Worm (Caenorhabditis elegans) whole organism, young adult: ENCODE results near the gene alkb-7.

Experiments used
- B0336.3 ChIP-seq: fragments of 200-800 bp; sonication (Bioruptor generic); IDR thresholded peaks from 2 replicates; pipeline ENCODE4 v1.3.6; 2022; ENCODE audit warnings: missing genetic modification characterization, missing compliant biosample characterization
- C06A6.2 ChIP-seq: fragments of 200-800 bp; sonication (Bioruptor generic); conservative IDR thresholded peaks from 2 replicates; pipeline ENCODE4 v1.3.6; 2022; ENCODE audit warnings: missing genetic modification characterization, missing compliant biosample characterization
- F37B4.10 ChIP-seq: fragments of 200-800 bp; sonication (Bioruptor generic); IDR thresholded peaks from 2 replicates; pipeline ENCODE4 v1.3.6; 2022; ENCODE audit warnings: missing genetic modification characterization, missing compliant biosample characterization
- F49E8.2 ChIP-seq: sonication (generic microtip); optimal IDR thresholded peaks from 3 replicates; lab custom pipeline; 2017; ENCODE audit warnings: missing genetic modification characterization, mild to moderate bottlenecking, missing compliant biosample characterization, antibody characterized with exemption, moderate library complexity; ENCODE audit not compliant: insufficient read depth
- F52B5.7 ChIP-seq: sonication (generic microtip); optimal IDR thresholded peaks from 2 replicates; lab custom pipeline; 2016; ENCODE audit warnings: mild to moderate bottlenecking, missing genetic modification characterization, missing compliant biosample characterization
- F57A8.1 ChIP-seq: fragments of 200-800 bp; sonication (Bioruptor generic); optimal IDR thresholded peaks from 2 replicates; lab custom pipeline; 2018; ENCODE audit warnings: mild to moderate bottlenecking, missing genetic modification characterization, moderate library complexity, missing compliant biosample characterization
- F57C9.4 ChIP-seq: sonication (generic microtip); optimal IDR thresholded peaks from 2 replicates; lab custom pipeline; 2017; ENCODE audit warnings: mild to moderate bottlenecking, missing genetic modification characterization, missing compliant biosample characterization
- Y53G8AR.9 ChIP-seq: fragments of 200-800 bp; sonication (Bioruptor generic); conservative IDR thresholded peaks from 2 replicates; pipeline ENCODE4 v1.3.6; 2022; ENCODE audit warnings: missing genetic modification reagents, missing genetic modification characterization, missing compliant biosample characterization
- Y56A3A.18 ChIP-seq: fragments of 200-800 bp; sonication (Bioruptor generic); IDR thresholded peaks from 2 replicates; pipeline ENCODE4 v1.3.6; 2022; ENCODE audit warnings: missing genetic modification reagents, missing genetic modification characterization, missing compliant biosample characterization
- Y67H2A.10 ChIP-seq: fragments of 200-800 bp; sonication (Bioruptor generic); conservative IDR thresholded peaks from 2 replicates; pipeline ENCODE4 v1.3.6; 2022; ENCODE audit warnings: missing genetic modification reagents, missing genetic modification characterization, missing compliant biosample characterization
- atf-7 ChIP-seq: sonication (generic microtip); optimal IDR thresholded peaks from 2 replicates; lab custom pipeline; 2017; ENCODE audit warnings: mild to moderate bottlenecking, missing genetic modification characterization, missing compliant biosample characterization
- attf-3 ChIP-seq: fragments of 200-800 bp; sonication (Bioruptor generic); conservative IDR thresholded peaks from 2 replicates; pipeline ENCODE4 v1.3.6; 2022; ENCODE audit warnings: missing genetic modification reagents, missing genetic modification characterization, missing compliant biosample characterization
- attf-6 ChIP-seq: fragments of 200-800 bp; sonication (Bioruptor generic); IDR thresholded peaks from 2 replicates; pipeline ENCODE4 v1.3.6; 2022; ENCODE audit warnings: missing genetic modification reagents, missing genetic modification characterization, missing compliant biosample characterization
- cebp-1 ChIP-seq, 2 experiments: fragments of 200-800 bp in 1 of 2; sonication (Bioruptor generic) in 1 of 2; sonication (generic microtip) in 1 of 2; IDR thresholded peaks in 1 of 2; optimal IDR thresholded peaks in 1 of 2; 2 replicates each; pipeline versions ENCODE4 v1.3.6 to Lab custom; 2017 to 2022; ENCODE audit warnings: missing compliant biosample characterization in 2 of 2, missing genetic modification characterization in 2 of 2, mild to moderate bottlenecking in 1 of 2, missing genetic modification reagents in 1 of 2, moderate library complexity in 1 of 2
- cebp-2 ChIP-seq: fragments of 200-800 bp; sonication (Bioruptor generic); IDR thresholded peaks from 2 replicates; pipeline ENCODE4 v1.3.6; 2022; ENCODE audit warnings: missing genetic modification characterization, missing compliant biosample characterization
- ceh-100 ChIP-seq: fragments of 200-800 bp; sonication (Bioruptor generic); IDR thresholded peaks from 2 replicates; pipeline ENCODE4 v1.3.6; 2022; ENCODE audit warnings: missing genetic modification reagents, missing genetic modification characterization, missing compliant biosample characterization
- chd-7 ChIP-seq: sonication (generic microtip); optimal IDR thresholded peaks from 2 replicates; lab custom pipeline; 2016; ENCODE audit warnings: mild to moderate bottlenecking, missing genetic modification characterization, moderate library complexity, missing compliant biosample characterization
- dox-1 ChIP-seq: fragments of 200-800 bp; sonication (Bioruptor generic); IDR thresholded peaks from 2 replicates; pipeline ENCODE4 v1.3.6; 2022; ENCODE audit warnings: missing genetic modification reagents, missing genetic modification characterization, missing compliant biosample characterization
- efl-1 ChIP-seq: fragments of 150-350 bp; optimal IDR thresholded peaks from 2 replicates; lab custom pipeline; 2014; ENCODE audit warnings: missing biosample characterization, missing genetic modification reagents, missing genetic modification characterization
- hlh-12 ChIP-seq: sonication (generic microtip); optimal IDR thresholded peaks from 2 replicates; lab custom pipeline; 2016; ENCODE audit warnings: missing genetic modification characterization, missing compliant biosample characterization
- hmg-1.2 ChIP-seq: fragments of 200-800 bp; sonication (Bioruptor generic); IDR thresholded peaks from 2 replicates; pipeline ENCODE4 v1.3.6; 2022; ENCODE audit warnings: missing genetic modification reagents, missing genetic modification characterization, missing compliant biosample characterization
- hmg-20 ChIP-seq: fragments of 200-800 bp; sonication (Bioruptor generic); IDR thresholded peaks from 2 replicates; pipeline ENCODE4 v1.3.6; 2022; ENCODE audit warnings: missing genetic modification reagents, missing genetic modification characterization, missing compliant biosample characterization
- hrde-1 ChIP-seq: sonication (generic microtip); optimal IDR thresholded peaks from 2 replicates; lab custom pipeline; 2016; ENCODE audit warnings: missing genetic modification characterization, mild to moderate bottlenecking, missing compliant biosample characterization, moderate library complexity, missing genotype, missing genetic modification reagents, borderline replicate concordance
- let-526 ChIP-seq: fragments of 200-800 bp; sonication (Bioruptor generic); IDR thresholded peaks from 2 replicates; pipeline ENCODE4 v1.3.6; 2022; ENCODE audit warnings: missing genetic modification reagents, missing genetic modification characterization, missing compliant biosample characterization
- lin-26 ChIP-seq: fragments of 200-800 bp; sonication (Bioruptor generic); IDR thresholded peaks from 2 replicates; pipeline ENCODE4 v1.3.6; 2022; ENCODE audit warnings: missing genetic modification reagents, missing genetic modification characterization, missing compliant biosample characterization
- lin-54 ChIP-seq: fragments of 200-800 bp; sonication (Bioruptor generic); optimal IDR thresholded peaks from 2 replicates; lab custom pipeline; 2018; ENCODE audit warnings: mild to moderate bottlenecking, missing genetic modification characterization, missing compliant biosample characterization
- lir-1 ChIP-seq: fragments of 200-800 bp; sonication (Bioruptor generic); conservative IDR thresholded peaks from 2 replicates; pipeline ENCODE4 v1.3.6; 2022; ENCODE audit warnings: missing genetic modification reagents, missing genetic modification characterization, missing compliant biosample characterization
- lsy-27 ChIP-seq: sonication (generic microtip); optimal IDR thresholded peaks from 2 replicates; lab custom pipeline; 2017; ENCODE audit warnings: missing genetic modification characterization, mild to moderate bottlenecking, missing compliant biosample characterization, antibody characterized with exemption, missing genotype, borderline replicate concordance; ENCODE audit not compliant: insufficient read depth
- mcd-1 ChIP-seq: fragments of 200-800 bp; sonication (Bioruptor generic); IDR thresholded peaks from 2 replicates; pipeline ENCODE4 v1.3.6; 2022; ENCODE audit warnings: missing genetic modification reagents, missing genetic modification characterization, missing compliant biosample characterization
- mel-28 ChIP-seq: sonication (generic microtip); optimal IDR thresholded peaks from 2 replicates; lab custom pipeline; 2016; ENCODE audit warnings: borderline replicate concordance, mild to moderate bottlenecking, missing genetic modification characterization, missing compliant biosample characterization
- mxl-1 ChIP-seq: sonication (generic microtip); optimal IDR thresholded peaks from 2 replicates; lab custom pipeline; 2016; ENCODE audit warnings: missing genetic modification characterization, missing compliant biosample characterization
- nfyb-1 ChIP-seq: fragments of 200-800 bp; sonication (Bioruptor generic); IDR thresholded peaks from 2 replicates; pipeline ENCODE4 v1.3.6; 2022; ENCODE audit warnings: missing genetic modification reagents, missing genetic modification characterization, missing compliant biosample characterization
- nhr-120 ChIP-seq: fragments of 200-800 bp; sonication (Bioruptor generic); IDR thresholded peaks from 2 replicates; pipeline ENCODE4 v1.3.6; 2022; ENCODE audit warnings: missing genetic modification characterization, missing compliant biosample characterization
- rec-8 ChIP-seq, 2 experiments: sonication (generic microtip); optimal IDR thresholded peaks; 2 replicates each; lab custom pipeline; 2016; ENCODE audit warnings: mild to moderate bottlenecking in 2 of 2, missing genetic modification characterization in 2 of 2, missing genetic modification reagents in 2 of 2, missing genotype in 2 of 2, missing biosample characterization in 1 of 2, missing compliant biosample characterization in 1 of 2, moderate library complexity in 1 of 2
- repo-1 ChIP-seq: sonication (generic microtip); optimal IDR thresholded peaks from 2 replicates; lab custom pipeline; 2017; ENCODE audit warnings: mild to moderate bottlenecking, missing genetic modification characterization, missing compliant biosample characterization
- unc-130 ChIP-seq: sonication (generic microtip); optimal IDR thresholded peaks from 2 replicates; lab custom pipeline; 2016; ENCODE audit warnings: missing genetic modification reagents, missing genetic modification characterization, missing compliant biosample characterization
- xnd-1 ChIP-seq: sonication (generic microtip); optimal IDR thresholded peaks from 2 replicates; lab custom pipeline; 2016; ENCODE audit warnings: missing genotype, missing genetic modification reagents, missing genetic modification characterization, missing compliant biosample characterization
- zfh-2 ChIP-seq: fragments of 200-800 bp; sonication (Bioruptor generic); conservative IDR thresholded peaks from 2 replicates; pipeline ENCODE4 v1.3.6; 2022; ENCODE audit warnings: missing genetic modification reagents, missing genetic modification characterization, missing compliant biosample characterization
- ztf-26 ChIP-seq: sonication (generic microtip); optimal IDR thresholded peaks from 2 replicates; lab custom pipeline; 2017; ENCODE audit warnings: missing genetic modification characterization, missing compliant biosample characterization
- ztf-28 ChIP-seq: fragments of 200-800 bp; sonication (Bioruptor generic); IDR thresholded peaks from 2 replicates; pipeline ENCODE4 v1.3.6; 2022; ENCODE audit warnings: missing genetic modification reagents, missing genetic modification characterization, missing compliant biosample characterization
- ztf-3 ChIP-seq: fragments of 200-800 bp; sonication (Bioruptor generic); optimal IDR thresholded peaks from 2 replicates; lab custom pipeline; 2018; ENCODE audit warnings: mild to moderate bottlenecking, missing genetic modification characterization, missing compliant biosample characterization

alkb-7 gene

DNA sequence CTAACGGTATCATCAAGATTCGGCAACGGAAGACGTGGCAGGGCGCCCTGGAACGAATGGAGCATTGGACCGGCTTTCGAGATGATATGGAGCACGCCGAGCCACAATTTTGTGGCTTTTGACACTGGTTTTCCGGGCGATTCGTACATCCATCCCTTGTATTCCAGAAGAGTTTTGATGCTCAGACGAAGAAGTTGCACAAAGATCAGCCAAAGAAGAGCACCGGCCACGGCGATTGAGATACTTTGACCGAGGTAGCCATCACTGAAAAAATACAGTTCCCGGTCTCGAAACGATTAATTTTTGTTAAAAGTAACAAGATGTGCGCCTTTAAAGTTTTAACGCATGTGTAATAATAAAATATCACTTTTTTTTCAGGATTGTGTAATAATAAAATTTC is 7.2 kb upstream of the alkb-7 start:
- TF ChIP-seq hmg-1.2 (GFP tag; lab: Robert Waterston, UW) (no peak), chd-7 (tag; lab: Kevin White, UChicago) (peak; percentile 19), attf-3 (GFP tag; lab: Robert Waterston, UW) (no peak), hrde-1 (no peak), Y53G8AR.9 (GFP tag; lab: Robert Waterston, UW) (peak; percentile 28; the same call in 1 of the 2 replicates), xnd-1 (tag; lab: Kevin White, UChicago) (no peak), F57C9.4 (tag; lab: Kevin White, UChicago) (peak; percentile 40), nfyb-1 (GFP tag; lab: Robert Waterston, UW) (peak; percentile 57; the same call in 1 of the 2 replicates), unc-130 (GFP tag; lab: Kevin White, UChicago) (no peak), ceh-100 (no peak), lin-54 (GFP tag; lab: Kevin White, UChicago) (no peak), ztf-3 (no peak), nhr-120 (GFP tag; lab: Robert Waterston, UW) (no peak), lsy-27 (tag; lab: Kevin White, UChicago) (no peak), cebp-1 (GFP tag; IDR thresholded peaks at IDR 0.05; lab: Robert Waterston, UW) (no peak), cebp-1 (tag; optimal IDR thresholded peaks at IDR 0.05; lab: Kevin White, UChicago) (peak; percentile 39), mxl-1 (tag; lab: Kevin White, UChicago) (no peak), F52B5.7 (tag; lab: Kevin White, UChicago) (peak; percentile 35), Y56A3A.18 (GFP tag; lab: Robert Waterston, UW) (0 out of 2 replicates have a peak, but pooled peaks have one; percentile 45), F37B4.10 (0 out of 2 replicates have a peak, but pooled peaks have one; percentile 76), atf-7 (tag; lab: Kevin White, UChicago) (no peak), rec-8 (tag; optimal IDR thresholded peaks at IDR 0.05; lab: Kevin White, UChicago) (no peak), B0336.3 (GFP tag; lab: Robert Waterston, UW) (peak; percentile 63), repo-1 (tag; lab: Kevin White, UChicago) (peak; percentile 13), ztf-26 (tag; lab: Kevin White, UChicago) (peak; percentile 16), lin-26 (GFP tag; lab: Robert Waterston, UW) (no peak), F49E8.2 (no peak), hlh-12 (tag; lab: Kevin White, UChicago) (no peak), lir-1 (GFP tag; lab: Robert Waterston, UW) (no peak), efl-1 (GFP tag; lab: Kevin White, UChicago) (no peak), mel-28 (tag; lab: Kevin White, UChicago) (peak; percentile 55)

DNA sequence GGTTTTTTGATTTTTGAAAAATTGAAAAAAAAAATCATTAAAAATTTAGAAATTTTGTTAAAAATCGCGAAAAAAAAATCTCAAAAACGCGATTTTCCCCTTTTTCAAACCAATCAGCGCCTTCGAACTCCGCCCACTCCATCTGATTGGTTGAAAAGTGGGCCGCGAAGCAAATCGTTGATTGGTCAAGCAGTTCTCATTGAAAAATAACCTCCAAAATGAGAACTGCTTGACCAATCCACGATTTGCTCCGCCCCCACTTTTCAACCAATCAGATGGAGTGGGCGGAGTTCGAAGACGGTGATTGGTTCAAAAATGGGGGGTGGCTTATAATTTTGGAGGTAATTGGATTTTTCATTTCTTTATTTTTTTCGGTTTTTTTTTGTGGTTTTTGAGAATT is 2.4 kb upstream of the alkb-7 start:
- peak; percentile 70 for TF ChIP-seq nfyb-1 (GFP tag; lab: Robert Waterston, UW)
- no peak for TF ChIP-seq C06A6.2 (GFP tag; lab: Robert Waterston, UW)
- no peak for TF ChIP-seq lsy-27 (tag; lab: Kevin White, UChicago)
- no peak for TF ChIP-seq let-526 (GFP tag; lab: Robert Waterston, UW)

DNA sequence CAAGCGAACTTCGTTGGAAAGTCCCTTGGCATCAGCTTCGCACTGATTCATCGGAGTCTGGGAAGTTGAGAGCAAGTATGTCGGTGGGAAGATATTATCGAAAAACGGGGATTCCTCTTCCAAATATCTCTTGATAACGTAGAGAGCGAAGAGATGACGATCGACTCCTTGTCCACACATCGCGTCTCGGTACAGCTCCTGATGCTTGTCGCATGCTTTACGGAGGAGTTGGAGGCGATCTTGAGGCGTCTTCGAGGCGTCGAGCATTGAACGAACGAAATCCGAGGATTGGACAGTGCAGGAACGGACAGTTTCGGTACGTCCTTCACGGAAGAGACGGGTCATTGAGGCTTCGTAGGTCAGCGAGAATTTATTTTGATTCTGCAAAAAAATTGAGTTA is 1.5 kb upstream of the alkb-7 start:
- TF ChIP-seq dox-1 (GFP tag; lab: Robert Waterston, UW) (0 out of 2 replicates have a peak, but pooled peaks have one; percentile 19), lir-1 (GFP tag; lab: Robert Waterston, UW) (no peak), B0336.3 (GFP tag; lab: Robert Waterston, UW) (0 out of 2 replicates have a peak, but pooled peaks have one; percentile 32), F57A8.1 (no peak), cebp-2 (0 out of 2 replicates have a peak, but pooled peaks have one; percentile 69), nfyb-1 (GFP tag; lab: Robert Waterston, UW) (peak; percentile 55; the same call in 1 of the 2 replicates), zfh-2 (GFP tag; lab: Robert Waterston, UW) (peak; percentile 57), cebp-1 (GFP tag; IDR thresholded peaks at IDR 0.05; lab: Robert Waterston, UW) (no peak), cebp-1 (tag; optimal IDR thresholded peaks at IDR 0.05; lab: Kevin White, UChicago) (peak; percentile 8), attf-6 (GFP tag; lab: Robert Waterston, UW) (no peak), ztf-28 (GFP tag; lab: Robert Waterston, UW) (no peak), mcd-1 (GFP tag; lab: Robert Waterston, UW) (0 out of 2 replicates have a peak, but pooled peaks have one; percentile 23), hmg-20 (GFP tag; lab: Robert Waterston, UW) (no peak), Y67H2A.10 (no peak)
